Worm (Caenorhabditis elegans) whole organism, L4 larva: ENCODE data around the gene srx-84.

Source experiments
- F49E8.2 ChIP-seq: sonication (generic microtip); optimal IDR thresholded peaks from 2 replicates; lab custom pipeline; 2016; ENCODE audit warnings: missing compliant biosample characterization, mild to moderate bottlenecking, missing genetic modification characterization, borderline replicate concordance
- R02D3.7 ChIP-seq: fragments of 150-350 bp; sonication (generic microtip); optimal IDR thresholded peaks from 3 replicates; lab custom pipeline; 2014; ENCODE audit warnings: missing biosample characterization, missing genetic modification characterization
- nhr-11 ChIP-seq: fragments of 150-350 bp; optimal IDR thresholded peaks from 2 replicates; lab custom pipeline; 2014; ENCODE audit warnings: missing biosample characterization, missing genetic modification characterization
- php-3 ChIP-seq: fragments of 200-800 bp; sonication (Bioruptor generic); IDR thresholded peaks from 2 replicates; pipeline ENCODE4 v1.3.6; 2022; ENCODE audit warnings: missing genetic modification reagents, missing genetic modification characterization, missing compliant biosample characterization
- skn-1 ChIP-seq: fragments of 150-350 bp; optimal IDR thresholded peaks from 2 replicates; lab custom pipeline; 2014; ENCODE audit warnings: missing biosample characterization, missing genetic modification characterization
- unc-39 ChIP-seq: sonication (generic microtip); optimal IDR thresholded peaks from 2 replicates; lab custom pipeline; 2017; ENCODE audit warnings: missing biosample characterization, missing genetic modification characterization
- ztf-11 ChIP-seq: fragments of 150-350 bp; optimal IDR thresholded peaks from 2 replicates; lab custom pipeline; 2014; ENCODE audit warnings: missing biosample characterization, missing genetic modification characterization

DNA sequence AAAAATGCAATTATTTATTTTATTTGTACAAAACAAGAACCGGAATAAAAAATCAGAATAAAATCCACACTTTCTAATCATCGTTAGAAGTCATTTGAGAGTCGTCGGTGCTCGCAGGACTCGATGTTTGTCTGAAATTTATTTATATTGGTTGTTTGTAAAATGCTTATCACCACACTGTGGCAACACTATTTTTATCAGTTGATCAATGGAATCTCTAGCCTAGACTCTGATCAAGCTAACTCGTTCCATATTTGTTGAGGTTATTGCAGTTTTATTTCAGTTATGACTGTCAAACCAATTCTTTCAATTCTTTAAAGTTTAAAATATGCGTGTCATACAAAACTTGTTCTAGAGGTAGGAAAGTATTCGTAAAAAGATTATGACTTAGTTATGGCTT, 5.6 kb downstream of the srx-84 start, which contains the start of gene dhs-20:
- TF ChIP-seq ztf-11 (tag; lab: Kevin White, UChicago), result no peak
- TF ChIP-seq unc-39 (tag; lab: Kevin White, UChicago), result no peak
- TF ChIP-seq php-3, result no peak
- TF ChIP-seq F49E8.2 (tag; lab: Kevin White, UChicago), result no peak
- no peak for TF ChIP-seq skn-1
- TF ChIP-seq nhr-11 (tag; lab: Kevin White, UChicago), result no peak
- TF ChIP-seq R02D3.7 (tag; lab: Kevin White, UChicago), result no peak
